Fruit fly (Drosophila melanogaster) whole organism, prepupa: ENCODE results near the gene CG15200.

Source experiments
- Blimp-1 ChIP-seq: fragments of 200-800 bp; sonication (Bioruptor generic); optimal IDR thresholded peaks from 3 replicates; lab custom pipeline; 2017; ENCODE audit warnings: missing biosample characterization, missing genetic modification characterization, mild to moderate bottlenecking, moderate library complexity, missing genetic modification reagents
- CG10631 ChIP-seq: fragments of 200-800 bp; sonication (Bioruptor generic); optimal IDR thresholded peaks from 2 replicates; lab custom pipeline; 2016; ENCODE audit warnings: missing biosample characterization, missing genetic modification characterization
- CG10669 ChIP-seq: fragments of 200-800 bp; sonication (Bioruptor generic); optimal IDR thresholded peaks from 3 replicates; lab custom pipeline; 2018; ENCODE audit warnings: missing biosample characterization, mild to moderate bottlenecking, missing genetic modification characterization, moderate library complexity
- CG11294 ChIP-seq: fragments of 200-800 bp; sonication (Bioruptor generic); IDR thresholded peaks from 2 replicates; pipeline ENCODE4 v1.3.6; 2022; ENCODE audit warnings: missing biosample characterization, missing genetic modification characterization
- CG11762 ChIP-seq: fragments of 200-800 bp; sonication (Bioruptor generic); optimal IDR thresholded peaks from 3 replicates; lab custom pipeline; 2016; ENCODE audit warnings: missing biosample characterization, missing genetic modification characterization; ENCODE audit not compliant: insufficient read depth
- CG11902 ChIP-seq: fragments of 200-800 bp; sonication (Bioruptor generic); optimal IDR thresholded peaks from 3 replicates; lab custom pipeline; 2016; ENCODE audit warnings: missing biosample characterization, missing genetic modification characterization
- CG1621 ChIP-seq: fragments of 200-800 bp; sonication (Bioruptor generic); optimal IDR thresholded peaks from 3 replicates; lab custom pipeline; 2018; ENCODE audit warnings: missing biosample characterization, mild to moderate bottlenecking, missing genetic modification characterization
- CG16779 ChIP-seq: fragments of 200-800 bp; sonication (Bioruptor generic); optimal IDR thresholded peaks from 3 replicates; lab custom pipeline; 2017; ENCODE audit warnings: missing biosample characterization, mild to moderate bottlenecking, missing genetic modification characterization
- CG3032 ChIP-seq: fragments of 200-800 bp; optimal IDR thresholded peaks from 2 replicates; lab custom pipeline; 2019; ENCODE audit warnings: missing biosample characterization, mild to moderate bottlenecking, missing genetic modification characterization, moderate library complexity
- CG31627 ChIP-seq: fragments of 200-800 bp; sonication (Bioruptor generic); optimal IDR thresholded peaks from 3 replicates; lab custom pipeline; 2016; ENCODE audit warnings: missing biosample characterization, missing genetic modification characterization
- CG34406 ChIP-seq: fragments of 200-800 bp; sonication (Bioruptor generic); optimal IDR thresholded peaks from 3 replicates; lab custom pipeline; 2016; ENCODE audit warnings: missing biosample characterization, missing genetic modification characterization
- CG3919 ChIP-seq: fragments of 200-800 bp; sonication (Bioruptor generic); optimal IDR thresholded peaks from 3 replicates; lab custom pipeline; 2016; ENCODE audit warnings: missing biosample characterization, missing genetic modification characterization
- CG6163 ChIP-seq: fragments of 200-800 bp; sonication (Bioruptor generic); IDR thresholded peaks from 3 replicates; pipeline ENCODE4 v1.3.6; 2022; ENCODE audit warnings: missing biosample characterization, missing genetic modification characterization
- CG6276 ChIP-seq: fragments of 200-800 bp; sonication (Bioruptor generic); optimal IDR thresholded peaks from 2 replicates; lab custom pipeline; 2017; ENCODE audit warnings: missing biosample characterization, mild to moderate bottlenecking, missing genetic modification characterization
- CG6854 ChIP-seq: fragments of 200-800 bp; sonication (Bioruptor generic); optimal IDR thresholded peaks from 2 replicates; lab custom pipeline; 2017; ENCODE audit warnings: missing biosample characterization, mild to moderate bottlenecking, missing genetic modification characterization
- CG7368 ChIP-seq: fragments of 200-800 bp; sonication (Bioruptor generic); optimal IDR thresholded peaks from 3 replicates; lab custom pipeline; 2016; ENCODE audit warnings: missing biosample characterization, missing genetic modification characterization
- CG8319 ChIP-seq: fragments of 200-800 bp; sonication (Bioruptor generic); optimal IDR thresholded peaks from 3 replicates; lab custom pipeline; 2016; ENCODE audit warnings: missing biosample characterization, missing genetic modification characterization
- CG9139 ChIP-seq: fragments of 200-800 bp; sonication (Bioruptor generic); optimal IDR thresholded peaks from 3 replicates; lab custom pipeline; 2017; ENCODE audit warnings: missing biosample characterization, mild to moderate bottlenecking, missing genetic modification characterization
- Eip78C ChIP-seq: fragments of 200-800 bp; sonication (Bioruptor generic); peaks from one replicate; lab custom pipeline; 2016; ENCODE audit warnings: missing biosample characterization, missing genetic modification characterization
- Eip93F ChIP-seq: fragments of 200-800 bp; sonication (Bioruptor generic); optimal IDR thresholded peaks from 2 replicates; lab custom pipeline; 2016; ENCODE audit warnings: missing biosample characterization, mild to moderate bottlenecking, missing genetic modification characterization
- Ets21C ChIP-seq: fragments of 200-800 bp; sonication (Bioruptor generic); optimal IDR thresholded peaks from 3 replicates; lab custom pipeline; 2016; ENCODE audit warnings: missing biosample characterization, missing genetic modification characterization
- Met ChIP-seq: fragments of 200-800 bp; sonication (Bioruptor generic); optimal IDR thresholded peaks from 3 replicates; lab custom pipeline; 2016; ENCODE audit warnings: missing biosample characterization, missing genetic modification characterization
- OdsH ChIP-seq: fragments of 200-800 bp; sonication (Bioruptor generic); optimal IDR thresholded peaks from 3 replicates; lab custom pipeline; 2016; ENCODE audit warnings: missing biosample characterization, missing genetic modification characterization
- Sox102F ChIP-seq: fragments of 200-800 bp; sonication (Bioruptor generic); optimal IDR thresholded peaks from 2 replicates; lab custom pipeline; 2016; ENCODE audit warnings: missing biosample characterization, mild to moderate bottlenecking, missing genetic modification characterization
- Sox14 ChIP-seq: fragments of 200-800 bp; sonication (Bioruptor generic); optimal IDR thresholded peaks from 3 replicates; lab custom pipeline; 2016; ENCODE audit warnings: missing biosample characterization, missing genetic modification characterization
- achi ChIP-seq: fragments of 200-800 bp; sonication (Bioruptor generic); optimal IDR thresholded peaks from 3 replicates; lab custom pipeline; 2016; ENCODE audit warnings: missing biosample characterization, missing genetic modification characterization
- cyc ChIP-seq: fragments of 200-800 bp; sonication (Bioruptor generic); optimal IDR thresholded peaks from 3 replicates; lab custom pipeline; 2016; ENCODE audit warnings: missing biosample characterization, missing genetic modification characterization
- dac ChIP-seq: fragments of 200-800 bp; sonication (Bioruptor generic); optimal IDR thresholded peaks from 2 replicates; lab custom pipeline; 2017; ENCODE audit warnings: missing biosample characterization, mild to moderate bottlenecking, missing genetic modification characterization
- dsx ChIP-seq: fragments of 200-800 bp; optimal IDR thresholded peaks from 3 replicates; lab custom pipeline; 2019; ENCODE audit warnings: missing biosample characterization, mild to moderate bottlenecking, missing genetic modification characterization, moderate library complexity; ENCODE audit not compliant: poor library complexity, severe bottlenecking
- eg ChIP-seq: fragments of 200-800 bp; sonication (Bioruptor generic); IDR thresholded peaks from 3 replicates; pipeline ENCODE4 v1.3.6; 2022; ENCODE audit warnings: missing biosample characterization, missing genetic modification characterization
- esn ChIP-seq: fragments of 200-800 bp; sonication (Bioruptor generic); optimal IDR thresholded peaks from 2 replicates; lab custom pipeline; 2016; ENCODE audit warnings: missing biosample characterization, mild to moderate bottlenecking, missing genetic modification characterization, moderate library complexity
- fd85E ChIP-seq: fragments of 200-800 bp; sonication (Bioruptor generic); optimal IDR thresholded peaks from 3 replicates; lab custom pipeline; 2016; ENCODE audit warnings: missing biosample characterization, missing genetic modification characterization
- lz ChIP-seq: fragments of 200-800 bp; sonication (Bioruptor generic); optimal IDR thresholded peaks from 3 replicates; lab custom pipeline; 2016; ENCODE audit warnings: missing biosample characterization, missing genetic modification characterization
- net ChIP-seq: fragments of 200-800 bp; sonication (Bioruptor generic); optimal IDR thresholded peaks from 3 replicates; lab custom pipeline; 2016; ENCODE audit warnings: missing biosample characterization, missing genetic modification characterization
- pdm3 ChIP-seq: fragments of 200-800 bp; sonication (Bioruptor generic); optimal IDR thresholded peaks from 3 replicates; lab custom pipeline; 2016; ENCODE audit warnings: missing biosample characterization, missing genetic modification characterization
- svp ChIP-seq: fragments of 200-800 bp; sonication (Bioruptor generic); peaks from one replicate; lab custom pipeline; 2016; ENCODE audit warnings: missing biosample characterization, missing genetic modification characterization
- topi ChIP-seq: fragments of 200-800 bp; sonication (Bioruptor generic); optimal IDR thresholded peaks from 3 replicates; lab custom pipeline; 2016; ENCODE audit warnings: missing biosample characterization, missing genetic modification characterization
- vri ChIP-seq: fragments of 200-800 bp; sonication (Bioruptor generic); optimal IDR thresholded peaks from 3 replicates; lab custom pipeline; 2016; ENCODE audit warnings: missing biosample characterization, mild to moderate bottlenecking, missing genetic modification characterization

Gene CG15200

dm6 chrX:11159710-11160446 is 22.9 kb upstream of the CG15200 start, which contains the start of gene CG32668:
Gene CG32668 (minus strand): TSS chrX:11159760.
- peak; percentile 57 for TF ChIP-seq Eip78C (GFP tag; lab: Kevin White, UChicago)
- TF ChIP-seq vri, result no peak
- TF ChIP-seq Eip93F (GFP tag; lab: Kevin White, UChicago), result no peak
- no peak for TF ChIP-seq CG10631 (GFP tag; lab: Kevin White, UChicago)
- no peak for TF ChIP-seq lz (GFP tag; lab: Kevin White, UChicago)

- TF ChIP-seq Eip78C (GFP tag; lab: Kevin White, UChicago) (peak; percentile 46), CG3919 (peak; percentile 12), eg (0 out of 3 replicates have a peak, but pooled peaks have one; percentile 37), CG34406 (GFP tag; lab: Kevin White, UChicago) (no peak)
- TF ChIP-seq, all 60 proteins: peak for 3
These were observed 13.8 kb upstream of the CG15200 start, which contains the start of gene Antdh for dm6 chrX:11168958-11169357. Gene Antdh (minus strand): TSS chrX:11169058.

dm6 chrX:11170578-11170977 is 12.2 kb upstream of the CG15200 start, which contains the start of gene CG1394:
Gene CG1394 (minus strand): TSS chrX:11170678.
- TF ChIP-seq net (GFP tag; lab: Kevin White, UChicago) (no peak), Sox14 (no peak), OdsH (GFP tag; lab: Kevin White, UChicago) (no peak), CG3032 (no peak)

DNA sequence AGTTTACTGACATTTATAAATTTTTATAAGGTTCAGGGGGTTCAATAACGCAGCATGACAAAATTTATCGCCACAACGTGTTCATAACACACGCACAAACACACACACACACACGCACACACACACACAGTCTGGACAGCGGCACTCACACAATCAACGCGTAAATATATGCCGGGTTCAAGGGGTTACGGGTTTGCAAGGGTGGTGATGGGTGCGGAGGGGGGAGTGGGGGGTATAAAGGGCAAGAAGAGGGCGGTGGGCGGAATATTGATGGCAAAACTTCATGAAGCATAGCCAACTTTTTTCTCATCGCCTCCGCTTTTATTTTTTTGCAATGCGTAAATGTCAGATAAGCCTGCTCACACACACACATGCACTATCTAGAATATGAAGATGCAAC is 6.7 kb upstream of the CG15200 start:
- TF ChIP-seq Ets21C (no peak), fd85E (GFP tag; lab: Kevin White, UChicago) (no peak), CG34406 (GFP tag; lab: Kevin White, UChicago) (no peak), svp (GFP tag; lab: Kevin White, UChicago) (peak; percentile 23), CG9139 (no peak), eg (no peak)

DNA sequence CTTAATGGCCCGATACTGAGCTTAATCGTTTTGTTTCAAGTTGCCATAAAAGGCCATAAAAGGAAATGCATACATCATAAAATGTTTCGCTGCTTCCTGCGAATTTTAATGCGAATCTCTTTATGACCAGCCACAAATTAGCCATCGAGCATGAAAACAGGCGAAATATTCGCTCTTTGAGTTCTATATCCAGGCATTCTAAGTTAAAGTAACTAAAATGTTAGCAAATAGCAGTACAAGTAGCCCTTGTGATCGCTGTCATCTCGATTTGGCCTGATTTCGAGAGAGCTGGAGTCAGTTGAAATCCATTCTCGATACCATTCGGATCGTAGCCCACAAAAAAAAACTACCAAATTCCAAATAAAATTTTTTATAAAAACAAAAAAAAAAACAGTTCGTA is 19.2 kb downstream of the CG15200 start, which contains the start of gene CG11106:
TSS of gene CG11106 (plus strand) at position 301 of the 400 bp plus-strand sequence.
- TF ChIP-seq Blimp-1 (GFP tag; lab: Kevin White, UChicago) (no peak), eg (no peak), CG11294 (GFP tag; lab: Robert Waterston, UW) (no peak), pdm3 (GFP tag; lab: Kevin White, UChicago) (no peak), dac (GFP tag; lab: Kevin White, UChicago) (no peak), CG3919 (no peak), Met (no peak), svp (GFP tag; lab: Kevin White, UChicago) (no peak), CG11902 (no peak), topi (GFP tag; lab: Kevin White, UChicago) (no peak), Sox102F (GFP tag; lab: Kevin White, UChicago) (no peak), cyc (GFP tag; lab: Kevin White, UChicago) (no peak), CG8319 (no peak), CG3032 (no peak), CG16779 (no peak), esn (GFP tag; lab: Kevin White, UChicago) (no peak), CG6163 (no peak)

DNA sequence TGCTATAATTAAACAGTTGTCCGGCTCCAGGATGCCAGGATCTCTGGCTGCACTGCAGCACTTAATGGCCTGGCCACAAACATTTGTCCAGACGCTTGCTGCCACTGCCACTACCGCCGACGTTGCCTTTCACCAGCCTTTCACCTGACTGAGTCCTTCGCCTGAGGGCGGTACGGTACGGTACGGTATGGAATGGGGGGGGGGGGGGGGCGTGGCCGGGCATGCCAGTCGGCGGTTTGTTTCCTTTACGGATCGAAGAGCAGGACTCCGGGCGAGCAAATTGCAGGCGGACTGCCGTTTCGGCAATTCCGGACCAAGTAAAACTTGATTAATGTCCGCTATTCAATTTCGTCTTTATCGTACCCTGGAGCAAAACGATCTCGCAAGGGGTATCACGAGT is 20.4 kb downstream of the CG15200 start:
- TF ChIP-seq CG7368 (GFP tag; lab: Kevin White, UChicago) (no peak), CG6854 (GFP tag; lab: Kevin White, UChicago) (no peak), CG1621 (tag; lab: Kevin White, UChicago) (no peak), CG3032 (no peak), CG31627 (GFP tag; lab: Kevin White, UChicago) (no peak), CG11762 (GFP tag; lab: Kevin White, UChicago) (no peak), Ets21C (no peak), CG6276 (no peak), CG10669 (no peak), net (GFP tag; lab: Kevin White, UChicago) (no peak), achi (GFP tag; lab: Kevin White, UChicago) (no peak), vri (no peak), CG16779 (no peak), dsx (GFP tag; lab: Kevin White, UChicago) (no peak), CG10631 (GFP tag; lab: Kevin White, UChicago) (no peak)
